Fruit fly (Drosophila melanogaster) whole organism, prepupa: ENCODE results near the gene CG15177.

Source experiments
- CG3032 ChIP-seq: fragments of 200-800 bp; optimal IDR thresholded peaks from 2 replicates; lab custom pipeline; 2019; ENCODE audit warnings: missing biosample characterization, mild to moderate bottlenecking, missing genetic modification characterization, moderate library complexity
- CG31627 ChIP-seq: fragments of 200-800 bp; sonication (Bioruptor generic); optimal IDR thresholded peaks from 3 replicates; lab custom pipeline; 2016; ENCODE audit warnings: missing biosample characterization, missing genetic modification characterization
- CG32006 ChIP-seq: fragments of 200-800 bp; sonication (Bioruptor generic); optimal IDR thresholded peaks from 3 replicates; lab custom pipeline; 2017; ENCODE audit warnings: missing biosample characterization, mild to moderate bottlenecking, missing genetic modification characterization
- CG6276 ChIP-seq: fragments of 200-800 bp; sonication (Bioruptor generic); optimal IDR thresholded peaks from 2 replicates; lab custom pipeline; 2017; ENCODE audit warnings: missing biosample characterization, mild to moderate bottlenecking, missing genetic modification characterization
- CG6792 ChIP-seq: fragments of 200-800 bp; sonication (Bioruptor generic); optimal IDR thresholded peaks from 3 replicates; lab custom pipeline; 2016; ENCODE audit warnings: missing biosample characterization, missing genetic modification characterization
- CG7368 ChIP-seq: fragments of 200-800 bp; sonication (Bioruptor generic); optimal IDR thresholded peaks from 3 replicates; lab custom pipeline; 2016; ENCODE audit warnings: missing biosample characterization, missing genetic modification characterization
- CG8319 ChIP-seq: fragments of 200-800 bp; sonication (Bioruptor generic); optimal IDR thresholded peaks from 3 replicates; lab custom pipeline; 2016; ENCODE audit warnings: missing biosample characterization, missing genetic modification characterization
- CG9139 ChIP-seq: fragments of 200-800 bp; sonication (Bioruptor generic); optimal IDR thresholded peaks from 3 replicates; lab custom pipeline; 2017; ENCODE audit warnings: missing biosample characterization, mild to moderate bottlenecking, missing genetic modification characterization
- Ets21C ChIP-seq: fragments of 200-800 bp; sonication (Bioruptor generic); optimal IDR thresholded peaks from 3 replicates; lab custom pipeline; 2016; ENCODE audit warnings: missing biosample characterization, missing genetic modification characterization
- Met ChIP-seq: fragments of 200-800 bp; sonication (Bioruptor generic); optimal IDR thresholded peaks from 3 replicates; lab custom pipeline; 2016; ENCODE audit warnings: missing biosample characterization, missing genetic modification characterization
- eg ChIP-seq: fragments of 200-800 bp; sonication (Bioruptor generic); IDR thresholded peaks from 3 replicates; pipeline ENCODE4 v1.3.6; 2022; ENCODE audit warnings: missing biosample characterization, missing genetic modification characterization
- fd85E ChIP-seq: fragments of 200-800 bp; sonication (Bioruptor generic); optimal IDR thresholded peaks from 3 replicates; lab custom pipeline; 2016; ENCODE audit warnings: missing biosample characterization, missing genetic modification characterization
- vri ChIP-seq: fragments of 200-800 bp; sonication (Bioruptor generic); optimal IDR thresholded peaks from 3 replicates; lab custom pipeline; 2016; ENCODE audit warnings: missing biosample characterization, mild to moderate bottlenecking, missing genetic modification characterization

- no peak for TF ChIP-seq CG9139 (GFP tag; lab: Kevin White, UChicago)
- TF ChIP-seq fd85E (GFP tag; lab: Kevin White, UChicago), result no peak
- TF ChIP-seq CG7368 (GFP tag; lab: Kevin White, UChicago), result no peak
- TF ChIP-seq vri (GFP tag; lab: Kevin White, UChicago), result no peak
- TF ChIP-seq CG3032, result no peak
- TF ChIP-seq Ets21C (GFP tag; lab: Kevin White, UChicago), result no peak
- no peak for TF ChIP-seq CG32006 (GFP tag; lab: Kevin White, UChicago)
- no peak for TF ChIP-seq CG6792 (GFP tag; lab: Kevin White, UChicago)
- no peak for TF ChIP-seq CG31627 (GFP tag; lab: Kevin White, UChicago)
- no peak for TF ChIP-seq eg (GFP tag; lab: Robert Waterston, UW)
- no peak for TF ChIP-seq CG8319 (GFP tag; lab: Kevin White, UChicago)
- TF ChIP-seq CG6276 (GFP tag; lab: Kevin White, UChicago), result no peak
- TF ChIP-seq Met, result no peak
Observed at dm6 chr3R:6672303-6673007, 43.3 kb upstream of the CG15177 start.
